Fruit fly (Drosophila melanogaster): ENCODE measurements around the gene CG1077.

Gene CG1077

dm6 chr3R:6170737-6171136, 3.5 kb downstream of the CG1077 start (continued):
- TF ChIP-seq Tbp (GFP tag; optimal IDR thresholded peaks at IDR 0.05) (no peak), Rfx (GFP tag; IDR thresholded peaks at IDR 0.05) (peak; percentile 50), slou (GFP tag; optimal IDR thresholded peaks at IDR 0.05) (no peak), Sox102F (GFP tag; optimal IDR thresholded peaks at IDR 0.05) (no peak), hb (GFP tag; IDR thresholded peaks at IDR 0.05; ENCODE audit: partially characterized antibody) (no peak), CG10147 (GFP tag; optimal IDR thresholded peaks at IDR 0.05) (peak; percentile 23), fd102C (GFP tag; optimal IDR thresholded peaks at IDR 0.05) (no peak), zen2 (GFP tag; IDR thresholded peaks at IDR 0.05; ENCODE audit: partially characterized antibody) (no peak), CG6272 (GFP tag; IDR thresholded peaks at IDR 0.05) (no peak; the same call in 1 of the 2 replicates), insv (GFP tag; optimal IDR thresholded peaks at IDR 0.05) (no peak), gce (GFP tag; IDR thresholded peaks at IDR 0.05) (no peak), CG17186 (GFP tag; optimal IDR thresholded peaks at IDR 0.05) (no peak), CG7745 (tag; optimal IDR thresholded peaks at IDR 0.05) (no peak), Hr51 (GFP tag; optimal IDR thresholded peaks at IDR 0.05) (no peak), NC2β (GFP tag; optimal IDR thresholded peaks at IDR 0.05) (no peak), Bdp1 (GFP tag; optimal IDR thresholded peaks at IDR 0.05) (no peak), Neu2 (GFP tag; optimal IDR thresholded peaks at IDR 0.05; ENCODE audit: borderline replicate concordance) (no peak), lmd (GFP tag; IDR thresholded peaks at IDR 0.05) (no peak; the same call in 1 of the 2 replicates), row (GFP tag; IDR thresholded peaks at IDR 0.05) (no peak), CG8089 (GFP tag; optimal IDR thresholded peaks at IDR 0.05) (no peak), CG12155 (GFP tag; optimal IDR thresholded peaks at IDR 0.05) (no peak), CG34422 (GFP tag; IDR thresholded peaks at IDR 0.05) (no peak), btn (GFP tag; optimal IDR thresholded peaks at IDR 0.05) (no peak), CG1233 (GFP tag; optimal IDR thresholded peaks at IDR 0.05) (no peak), onecut (GFP tag; IDR thresholded peaks at IDR 0.05) (no peak), CG15601 (tag; optimal IDR thresholded peaks at IDR 0.05) (peak; percentile 8), Hmr (GFP tag; optimal IDR thresholded peaks at IDR 0.05) (peak; percentile 61), Jarid2 (GFP tag; optimal IDR thresholded peaks at IDR 0.05) (no peak), pzg (GFP tag; optimal IDR thresholded peaks at IDR 0.05) (peak; percentile 6), CG1602 (GFP tag; optimal IDR thresholded peaks at IDR 0.05) (no peak), CG17359 (tag; optimal IDR thresholded peaks at IDR 0.05) (no peak), Abd-B (GFP tag; optimal IDR thresholded peaks at IDR 0.05) (peak; percentile 45), CG11560 (tag; IDR thresholded peaks at IDR 0.05) (no peak), tap (tag; optimal IDR thresholded peaks at IDR 0.05) (no peak), Trl (optimal IDR thresholded peaks at IDR 0.05) (no peak), Trl (GFP tag; optimal IDR thresholded peaks at IDR 0.05) (peak; percentile 15), jumu (GFP tag; optimal IDR thresholded peaks at IDR 0.05) (no peak), ATbp (GFP tag; optimal IDR thresholded peaks at IDR 0.05) (no peak), vvl (GFP tag; IDR thresholded peaks at IDR 0.05) (peak; percentile 26), vfl (GFP tag; optimal IDR thresholded peaks at IDR 0.05) (no peak), tna (GFP tag; IDR thresholded peaks at IDR 0.05; ENCODE audit: partially characterized antibody) (no peak), CG10979 (tag; optimal IDR thresholded peaks at IDR 0.05) (no peak), chinmo (GFP tag; IDR thresholded peaks at IDR 0.05; ENCODE audit: partially characterized antibody) (no peak), ash1 (GFP tag; optimal IDR thresholded peaks at IDR 0.05) (no peak), YL-1 (GFP tag; optimal IDR thresholded peaks at IDR 0.05) (no peak), slp2 (GFP tag; optimal IDR thresholded peaks at IDR 0.05) (no peak), CG11398 (GFP tag; optimal IDR thresholded peaks at IDR 0.05) (no peak), Adf1 (GFP tag; IDR thresholded peaks at IDR 0.05) (no peak), trh (GFP tag; optimal IDR thresholded peaks at IDR 0.05) (no peak), sima (GFP tag; optimal IDR thresholded peaks at IDR 0.05) (no peak), wdn (GFP tag; IDR thresholded peaks at IDR 0.05) (no peak), gsb (GFP tag; IDR thresholded peaks at IDR 0.05) (no peak)

Data from whole organism, embryonic.